Fruit fly (Drosophila melanogaster) whole organism, adult: ENCODE data around the gene Lrrk.

Experiments used
- CG12768 ChIP-seq: fragments of 200-800 bp; sonication (Bioruptor generic); optimal IDR thresholded peaks from 2 replicates; lab custom pipeline; 2017; ENCODE audit warnings: missing biosample characterization, missing genetic modification characterization, mild to moderate bottlenecking, moderate library complexity, missing genetic modification reagents
- CG14711 ChIP-seq: fragments of 200-800 bp; sonication (Bioruptor generic); optimal IDR thresholded peaks from 2 replicates; lab custom pipeline; 2018; ENCODE audit warnings: missing biosample characterization, mild to moderate bottlenecking, missing genetic modification characterization, moderate library complexity
- CG1620 ChIP-seq: fragments of 200-800 bp; sonication (Bioruptor generic); optimal IDR thresholded peaks from 2 replicates; lab custom pipeline; 2016; ENCODE audit warnings: missing biosample characterization, missing genetic modification characterization
- CG33017 ChIP-seq: fragments of 200-800 bp; sonication (Bioruptor generic); optimal IDR thresholded peaks from 2 replicates; lab custom pipeline; 2018; ENCODE audit warnings: missing biosample characterization, mild to moderate bottlenecking, missing genetic modification characterization, moderate library complexity
- CG5204 ChIP-seq: fragments of 200-800 bp; sonication (Bioruptor generic); optimal IDR thresholded peaks from 2 replicates; lab custom pipeline; 2016; ENCODE audit warnings: missing biosample characterization, missing genetic modification characterization
- Clk ChIP-seq: fragments of 200-800 bp; sonication (Bioruptor generic); optimal IDR thresholded peaks from 2 replicates; lab custom pipeline; 2017; ENCODE audit warnings: missing biosample characterization, missing genetic modification characterization
- Hr96 ChIP-seq: fragments of 200-800 bp; sonication (Bioruptor generic); optimal IDR thresholded peaks from 2 replicates; lab custom pipeline; 2016; ENCODE audit warnings: missing biosample characterization, missing genetic modification characterization
- Mnt ChIP-seq: fragments of 200-800 bp; sonication (Bioruptor generic); optimal IDR thresholded peaks from 2 replicates; lab custom pipeline; 2016; ENCODE audit warnings: missing biosample characterization, mild to moderate bottlenecking, missing genetic modification characterization
- cnc ChIP-seq, 2 experiments: fragments of >200 bp; optimal IDR thresholded peaks; 2 replicates each; lab custom pipeline; 2017
- kay ChIP-seq: fragments of 200-800 bp; sonication (Bioruptor generic); peaks from one replicate; lab custom pipeline; 2016; ENCODE audit warnings: missing biosample characterization, missing genetic modification characterization, borderline replicate concordance
- pad ChIP-seq: fragments of 200-800 bp; sonication (Bioruptor generic); optimal IDR thresholded peaks from 3 replicates; lab custom pipeline; 2017; ENCODE audit warnings: missing biosample characterization, missing genetic modification characterization, mild to moderate bottlenecking, moderate library complexity, missing genetic modification reagents
- toe ChIP-seq: fragments of 200-800 bp; sonication (Bioruptor generic); optimal IDR thresholded peaks from 2 replicates; lab custom pipeline; 2016; ENCODE audit warnings: missing biosample characterization, missing genetic modification characterization

DNA sequence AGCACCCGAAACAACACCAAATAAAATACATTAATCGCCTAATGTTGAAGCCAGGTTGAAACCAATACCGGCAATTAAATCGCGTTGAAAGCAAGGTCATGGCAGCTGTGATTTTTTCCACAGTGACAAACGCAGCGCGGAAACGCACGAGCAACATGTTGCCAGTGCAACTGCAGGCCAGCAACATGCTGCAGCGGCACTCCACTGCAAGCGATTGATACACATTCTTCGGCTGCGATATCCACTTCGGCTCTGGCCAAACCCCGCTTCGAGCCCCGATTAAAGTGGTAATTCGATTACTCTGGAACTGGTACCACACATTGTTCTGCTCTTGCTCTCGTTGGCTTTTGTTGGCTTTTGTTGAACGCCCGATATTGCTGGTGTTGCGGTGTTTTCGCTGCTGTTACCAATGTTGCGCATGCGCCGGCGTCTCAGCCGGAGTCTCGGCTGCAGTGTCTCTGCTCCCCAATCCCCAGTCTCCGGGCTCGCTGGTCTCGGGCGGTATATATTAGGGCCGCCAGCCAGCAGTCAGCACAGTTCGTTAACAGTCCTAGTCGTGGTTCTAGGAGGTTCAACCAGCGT, 33.9 kb downstream of the Lrrk start, which contains the start of gene Cpr92F:
- TF ChIP-seq CG14711 (tag; lab: Kevin White, UChicago) (no peak), toe (GFP tag; lab: Kevin White, UChicago) (no peak), CG12768 (GFP tag; lab: Kevin White, UChicago) (no peak), CG5204 (GFP tag; lab: Kevin White, UChicago) (no peak), CG33017 (no peak), CG1620 (GFP tag; lab: Kevin White, UChicago) (no peak), cnc (optimal IDR thresholded peaks at IDR 0.05; lab: Kevin White, UChicago) (no peak), kay (GFP tag; lab: Kevin White, UChicago) (no peak), Mnt (GFP tag; lab: Kevin White, UChicago) (no peak), Hr96 (no peak), pad (GFP tag; lab: Kevin White, UChicago) (no peak), Clk (GFP tag; lab: Kevin White, UChicago) (no peak)
